Fruit fly (Drosophila melanogaster): ENCODE measurements around the gene Prosbeta4.

Prosbeta4 gene

dm6 chr2L:16683958-16684877 lies 47.7 kb downstream of the Prosbeta4 start, which contains the start of gene CG31807 (continued):
- TF ChIP-seq B-H1 (GFP tag; IDR thresholded peaks at IDR 0.05) (no peak; the same call in 2 of the 3 replicates), h (optimal IDR thresholded peaks at IDR 0.05) (no peak), CG7786 (GFP tag; optimal IDR thresholded peaks at IDR 0.05) (peak; percentile 68), esg (GFP tag; conservative IDR thresholded peaks at IDR 0.05) (0 out of 2 replicates have a peak, but pooled peaks have one; percentile 12), nau (GFP tag; optimal IDR thresholded peaks at IDR 0.05) (peak; percentile 52), CG32532 (GFP tag; IDR thresholded peaks at IDR 0.05) (peak; percentile 20; the same call in 1 of the 2 replicates), CG4854 (GFP tag; optimal IDR thresholded peaks at IDR 0.05) (peak; percentile 25), stc (GFP tag; IDR thresholded peaks at IDR 0.05) (peak; percentile 55; the same call in 1 of the 2 replicates), gt (GFP tag; IDR thresholded peaks at IDR 0.05) (no peak), CG6683 (GFP tag; optimal IDR thresholded peaks at IDR 0.05) (peak; percentile 31), Antp (GFP tag; optimal IDR thresholded peaks at IDR 0.05) (peak; percentile 52), CG2199 (GFP tag; IDR thresholded peaks at IDR 0.05) (0 out of 3 replicates have a peak, but pooled peaks have one; percentile 31), Hmx (GFP tag; optimal IDR thresholded peaks at IDR 0.05) (peak; percentile 42), Camta (GFP tag; optimal IDR thresholded peaks at IDR 0.05) (peak; percentile 73), CG43689 (GFP tag; IDR thresholded peaks at IDR 0.05) (peak; percentile 33; the same call in 1 of the 2 replicates), CG9609 (GFP tag; optimal IDR thresholded peaks at IDR 0.05) (peak; percentile 45), CG10654 (GFP tag; optimal IDR thresholded peaks at IDR 0.05) (no peak), CG11247 (GFP tag; IDR thresholded peaks at IDR 0.05) (no peak), fru (optimal IDR thresholded peaks at IDR 0.05) (no peak), gro (GFP tag; optimal IDR thresholded peaks at IDR 0.05) (peak; percentile 55), HmgD (GFP tag; optimal IDR thresholded peaks at IDR 0.05) (no peak), Optix (GFP tag; IDR thresholded peaks at IDR 0.05) (peak; percentile 57; the same call in 1 of the 3 replicates), Six4 (GFP tag; optimal IDR thresholded peaks at IDR 0.05) (no peak), cg (GFP tag; optimal IDR thresholded peaks at IDR 0.05) (no peak), gsb-n (tag; optimal IDR thresholded peaks at IDR 0.05) (peak; percentile 73), Sox102F (GFP tag; optimal IDR thresholded peaks at IDR 0.05) (peak; percentile 90), CG12942 (GFP tag; optimal IDR thresholded peaks at IDR 0.05) (peak; percentile 50), br (optimal IDR thresholded peaks at IDR 0.05) (no peak), Gsc (GFP tag; IDR thresholded peaks at IDR 0.05) (no peak), Mrtf (GFP tag; IDR thresholded peaks at IDR 0.05) (no peak; the same call in 1 of the 3 replicates), onecut (GFP tag; IDR thresholded peaks at IDR 0.05) (peak; percentile 43), Adf1 (GFP tag; IDR thresholded peaks at IDR 0.05) (peak; percentile 33; the same call in 1 of the 2 replicates), CG2712 (tag; optimal IDR thresholded peaks at IDR 0.05) (peak; percentile 80), HLH4C (GFP tag; IDR thresholded peaks at IDR 0.05; ENCODE audit: partially characterized antibody) (no peak), ewg (GFP tag; optimal IDR thresholded peaks at IDR 0.05) (peak; percentile 45), CG15514 (GFP tag; optimal IDR thresholded peaks at IDR 0.05) (peak; percentile 60), CG8944 (GFP tag; optimal IDR thresholded peaks at IDR 0.05) (peak; percentile 56), org-1 (GFP tag; optimal IDR thresholded peaks at IDR 0.05) (peak; percentile 80), Ets65A (GFP tag) (peak; percentile 88), CG6854 (GFP tag; optimal IDR thresholded peaks at IDR 0.05) (peak; percentile 45), CoRest (tag; optimal IDR thresholded peaks at IDR 0.05) (peak; percentile 63), ci (GFP tag; IDR thresholded peaks at IDR 0.05) (peak; percentile 52; the same call in 1 of the 3 replicates), ken (GFP tag; IDR thresholded peaks at IDR 0.05) (0 out of 3 replicates have a peak, but pooled peaks have one; percentile 38), slbo (GFP tag; IDR thresholded peaks at IDR 0.05) (peak; percentile 58), wdn (GFP tag; IDR thresholded peaks at IDR 0.05) (peak; percentile 40; the same call in 1 of the 2 replicates), CG15073 (GFP tag; optimal IDR thresholded peaks at IDR 0.05) (no peak), usp (GFP tag; optimal IDR thresholded peaks at IDR 0.05) (no peak), MESR4 (GFP tag; optimal IDR thresholded peaks at IDR 0.05) (no peak), CG7987 (GFP tag; optimal IDR thresholded peaks at IDR 0.05) (no peak), CG12071 (GFP tag; optimal IDR thresholded peaks at IDR 0.05) (peak; percentile 59)

Data from whole organism, embryonic.